Fruit fly (Drosophila melanogaster) whole organism, wandering third instar larva: ENCODE data around the gene CG10591.

Source experiments
- GATAd ChIP-seq: sonication (Bioruptor generic); optimal IDR thresholded peaks from 2 replicates; lab custom pipeline; 2016; ENCODE audit warnings: missing biosample characterization, missing genetic modification characterization
- Vsx2 ChIP-seq: fragments of 200-300, 225-300 bp; sonication (Bioruptor generic); optimal IDR thresholded peaks from 2 replicates; lab custom pipeline; 2018; ENCODE audit warnings: missing biosample characterization, missing genetic modification characterization; ENCODE audit not compliant: partially characterized antibody
- brk ChIP-seq: fragments of 200-800 bp; sonication (Bioruptor generic); optimal IDR thresholded peaks from 2 replicates; lab custom pipeline; 2016; ENCODE audit warnings: missing biosample characterization, mild to moderate bottlenecking, missing genetic modification characterization
- dsf ChIP-seq: sonication (Bioruptor generic); optimal IDR thresholded peaks from 2 replicates; lab custom pipeline; 2016; ENCODE audit warnings: missing biosample characterization, missing genetic modification characterization, borderline replicate concordance
- h ChIP-seq: fragments of 200-800 bp; sonication (Bioruptor generic); optimal IDR thresholded peaks from 3 replicates; lab custom pipeline; 2016; ENCODE audit warnings: missing biosample characterization, mild to moderate bottlenecking, missing genetic modification characterization
- lola ChIP-seq: fragments of >200 bp; optimal IDR thresholded peaks from 2 replicates; lab custom pipeline; 2017; ENCODE audit warnings: missing biosample characterization, missing genetic modification characterization
- pan ChIP-seq: fragments of >200 bp; optimal IDR thresholded peaks from 2 replicates; lab custom pipeline; 2017
- sv ChIP-seq: fragments of 200-800 bp; sonication (Bioruptor generic); optimal IDR thresholded peaks from 3 replicates; lab custom pipeline; 2016; ENCODE audit warnings: missing biosample characterization, missing genetic modification characterization
- usp ChIP-seq: fragments of >200 bp; optimal IDR thresholded peaks from 2 replicates; lab custom pipeline; 2017; ENCODE audit warnings: missing biosample characterization, missing genetic modification characterization

DNA sequence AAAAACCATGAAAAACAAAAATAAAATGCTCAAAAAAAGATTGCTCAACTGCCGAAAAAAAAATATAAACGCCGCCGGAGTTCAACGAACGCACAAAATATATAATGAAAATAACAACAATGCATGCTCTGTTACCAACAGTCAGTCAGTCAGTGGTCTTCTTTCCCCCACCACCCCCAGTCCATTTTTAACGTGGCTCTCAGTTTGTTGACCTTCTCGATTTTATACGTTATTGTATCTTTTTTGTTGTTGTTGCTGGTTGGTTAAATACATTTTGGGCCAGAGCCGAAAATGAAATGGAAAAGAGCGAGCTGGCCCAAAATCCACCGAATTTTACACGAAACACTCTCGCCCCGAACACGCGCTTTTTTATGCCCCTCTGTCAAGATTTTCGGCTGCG is 22.4 kb upstream of the CG10591 start:
- TF ChIP-seq usp (GFP tag; lab: Kevin White, UChicago) (no peak), h (GFP tag; lab: Kevin White, UChicago) (no peak), Vsx2 (GFP tag; lab: Kevin White, UChicago) (no peak), GATAd (no peak), dsf (GFP tag; lab: Kevin White, UChicago) (no peak), pan (no peak), lola (GFP tag; lab: Kevin White, UChicago) (no peak), sv (GFP tag; lab: Kevin White, UChicago) (no peak), brk (GFP tag; lab: Kevin White, UChicago) (no peak)
